Fruit fly (Drosophila melanogaster): ENCODE data around the gene mub.

- TF ChIP-seq insv (optimal IDR thresholded peaks at IDR 0.05) (no peak), psq (optimal IDR thresholded peaks at IDR 0.05) (no peak)
Measured at dm6 chr3L:21808003-21808530, 36.5 kb upstream of the mub start.
